Fruit fly (Drosophila melanogaster) whole organism, embryonic: ENCODE results near the gene orion.

Source experiments
- BtbVII ChIP-seq: fragments of 200-800 bp; sonication (Bioruptor generic); optimal IDR thresholded peaks from 3 replicates; lab custom pipeline; 2017; ENCODE audit warnings: missing biosample characterization, mild to moderate bottlenecking, missing genetic modification characterization
- CG10209 ChIP-seq: fragments of 200-800 bp; sonication (Bioruptor generic); optimal IDR thresholded peaks from 3 replicates; lab custom pipeline; 2017; ENCODE audit warnings: missing biosample characterization, mild to moderate bottlenecking, missing genetic modification characterization, missing genetic modification reagents
- CG10267 ChIP-seq: fragments of 200-800 bp; sonication (Bioruptor generic); optimal IDR thresholded peaks from 2 replicates; lab custom pipeline; 2018; ENCODE audit warnings: missing biosample characterization, mild to moderate bottlenecking, missing genetic modification characterization, moderate library complexity
- CG10543 ChIP-seq: fragments of 200-800 bp; sonication (Bioruptor generic); optimal IDR thresholded peaks from 3 replicates; lab custom pipeline; 2017; ENCODE audit warnings: missing biosample characterization, mild to moderate bottlenecking, missing genetic modification characterization, moderate library complexity
- CG12391 ChIP-seq: fragments of 200-800 bp; sonication (Bioruptor generic); optimal IDR thresholded peaks from 3 replicates; lab custom pipeline; 2018; ENCODE audit warnings: missing biosample characterization, mild to moderate bottlenecking, missing genetic modification characterization, moderate library complexity
- CG12659 ChIP-seq: fragments of 200-800 bp; sonication (Bioruptor generic); optimal IDR thresholded peaks from 3 replicates; lab custom pipeline; 2017; ENCODE audit warnings: mild to moderate bottlenecking, missing biosample characterization, missing genetic modification reagents, missing genetic modification characterization
- CG12769 ChIP-seq: fragments of 200-800 bp; sonication (Bioruptor generic); optimal IDR thresholded peaks from 2 replicates; lab custom pipeline; 2019; ENCODE audit warnings: missing biosample characterization, mild to moderate bottlenecking, missing genetic modification characterization, moderate library complexity
- CG1529 ChIP-seq: fragments of 200-800 bp; sonication (Bioruptor generic); optimal IDR thresholded peaks from 3 replicates; lab custom pipeline; 2018; ENCODE audit warnings: missing biosample characterization, missing genetic modification characterization
- CG15601 ChIP-seq: fragments of 200-800 bp; sonication (Bioruptor generic); optimal IDR thresholded peaks from 3 replicates; lab custom pipeline; 2019; ENCODE audit warnings: missing biosample characterization, mild to moderate bottlenecking, missing genetic modification characterization, moderate library complexity
- CG16813 ChIP-seq: fragments of 200-800 bp; sonication (Bioruptor generic); IDR thresholded peaks from 3 replicates; pipeline ENCODE4 v1.3.6; 2022; ENCODE audit warnings: missing biosample characterization, missing genetic modification characterization; ENCODE audit not compliant: partially characterized antibody
- CG1832 ChIP-seq: fragments of 200-800 bp; sonication (Bioruptor generic); optimal IDR thresholded peaks from 2 replicates; lab custom pipeline; 2017; ENCODE audit warnings: missing biosample characterization, mild to moderate bottlenecking, missing genetic modification characterization, inconsistent platforms
- CG18476 ChIP-seq: fragments of 200-800 bp; sonication (Bioruptor generic); optimal IDR thresholded peaks from 2 replicates; lab custom pipeline; 2016; ENCODE audit warnings: missing biosample characterization, mild to moderate bottlenecking, missing genetic modification characterization
- CG18619 ChIP-seq: fragments of 200-800 bp; sonication (Bioruptor generic); optimal IDR thresholded peaks from 3 replicates; lab custom pipeline; 2017; ENCODE audit warnings: missing biosample characterization, mild to moderate bottlenecking, missing genetic modification characterization
- CG2129 ChIP-seq: fragments of 200-800 bp; sonication (Bioruptor generic); IDR thresholded peaks from 2 replicates; pipeline ENCODE4 v1.3.6; 2022; ENCODE audit warnings: missing biosample characterization, missing genetic modification characterization; ENCODE audit not compliant: partially characterized antibody
- CG2875 ChIP-seq: fragments of 200-800 bp; sonication (Bioruptor generic); optimal IDR thresholded peaks from 2 replicates; lab custom pipeline; 2017; ENCODE audit warnings: missing biosample characterization, mild to moderate bottlenecking, missing genetic modification characterization, missing genetic modification reagents
- CG31441 ChIP-seq: fragments of 200-800 bp; sonication (Bioruptor generic); IDR thresholded peaks from 2 replicates; pipeline ENCODE4 v1.3.6; 2022; ENCODE audit warnings: missing biosample characterization, missing genetic modification characterization
- CG34224 ChIP-seq: fragments of 200-800 bp; sonication (Bioruptor generic); IDR thresholded peaks from 3 replicates; pipeline ENCODE4 v1.3.6; 2022; ENCODE audit warnings: missing biosample characterization, missing genetic modification characterization; ENCODE audit not compliant: partially characterized antibody
- CG4360 ChIP-seq: fragments of 200-800 bp; sonication (Bioruptor generic); IDR thresholded peaks from 2 replicates; pipeline ENCODE4 v1.3.6; 2022; ENCODE audit warnings: missing biosample characterization, missing genetic modification characterization
- CG6791 ChIP-seq: fragments of 200-800 bp; sonication (Bioruptor generic); IDR thresholded peaks from 3 replicates; pipeline ENCODE4 v1.3.6; 2022; ENCODE audit warnings: missing biosample characterization, missing genetic modification characterization; ENCODE audit not compliant: partially characterized antibody
- CG7786 ChIP-seq: fragments of 200-800 bp; sonication (Bioruptor generic); optimal IDR thresholded peaks from 2 replicates; lab custom pipeline; 2016; ENCODE audit warnings: missing biosample characterization, missing genetic modification characterization
- CG8281 ChIP-seq: fragments of 200-800 bp; sonication (Bioruptor generic); optimal IDR thresholded peaks from 2 replicates; lab custom pipeline; 2018; ENCODE audit warnings: missing biosample characterization, mild to moderate bottlenecking, missing genetic modification characterization, moderate library complexity
- CG8765 ChIP-seq: fragments of 200-800 bp; sonication (Bioruptor generic); IDR thresholded peaks from 2 replicates; pipeline ENCODE4 v1.3.6; 2022; ENCODE audit warnings: missing biosample characterization, missing genetic modification characterization
- CG9797 ChIP-seq: fragments of 200-800 bp; sonication (Bioruptor generic); optimal IDR thresholded peaks from 3 replicates; lab custom pipeline; 2018; ENCODE audit warnings: missing biosample characterization, mild to moderate bottlenecking, missing genetic modification characterization
- CrebB ChIP-seq: fragments of 200-800 bp; sonication (Bioruptor generic); optimal IDR thresholded peaks from 3 replicates; lab custom pipeline; 2018; ENCODE audit warnings: missing biosample characterization, mild to moderate bottlenecking, missing genetic modification characterization
- Ets97D ChIP-seq: fragments of 200-800 bp; sonication (Bioruptor generic); optimal IDR thresholded peaks from 3 replicates; lab custom pipeline; 2016; ENCODE audit warnings: missing biosample characterization, missing genetic modification characterization
- Gug ChIP-seq: fragments of 200-800 bp; sonication (Bioruptor generic); IDR thresholded peaks from 4 replicates; pipeline ENCODE4 v1.3.6; 2022; ENCODE audit warnings: missing biosample characterization, missing genetic modification characterization
- HLH4C ChIP-seq: fragments of 200-800 bp; sonication (Bioruptor generic); IDR thresholded peaks from 3 replicates; pipeline ENCODE4 v1.3.6; 2022; ENCODE audit warnings: missing biosample characterization, missing genetic modification characterization; ENCODE audit not compliant: partially characterized antibody
- HLHmδ ChIP-seq: fragments of 200-800 bp; sonication (Bioruptor generic); optimal IDR thresholded peaks from 2 replicates; lab custom pipeline; 2018; ENCODE audit warnings: missing biosample characterization, mild to moderate bottlenecking, missing genetic modification characterization, moderate library complexity
- Myb ChIP-seq: fragments of 200-800 bp; sonication (Bioruptor generic); optimal IDR thresholded peaks from 2 replicates; lab custom pipeline; 2016; ENCODE audit warnings: missing biosample characterization, missing genetic modification characterization
- Opbp ChIP-seq: fragments of 200-800 bp; sonication (Bioruptor generic); IDR thresholded peaks from 3 replicates; pipeline ENCODE4 v1.3.6; 2022; ENCODE audit warnings: missing biosample characterization, missing genetic modification characterization; ENCODE audit not compliant: partially characterized antibody
- Pdp1 ChIP-seq, 2 experiments: fragments of 200-800 bp; sonication (Bioruptor generic); optimal IDR thresholded peaks; 3 replicates each; lab custom pipeline; 2016; ENCODE audit warnings: missing biosample characterization in 2 of 2, missing genetic modification characterization in 2 of 2, mild to moderate bottlenecking in 1 of 2, moderate library complexity in 1 of 2
- Rx ChIP-seq: fragments of 200-800 bp; sonication (Bioruptor generic); IDR thresholded peaks from 2 replicates; pipeline ENCODE4 v1.3.6; 2022; ENCODE audit warnings: missing biosample characterization, missing genetic modification characterization
- Side ChIP-seq: fragments of 200-800 bp; sonication (Bioruptor generic); optimal IDR thresholded peaks from 2 replicates; lab custom pipeline; 2016; ENCODE audit warnings: missing biosample characterization, missing genetic modification characterization
- Xrp1 ChIP-seq: fragments of 200-800 bp; sonication (Bioruptor generic); IDR thresholded peaks from 2 replicates; pipeline ENCODE4 v1.3.6; 2022; ENCODE audit warnings: missing biosample characterization, missing genetic modification characterization
- cato ChIP-seq: fragments of 200-800 bp; sonication (Bioruptor generic); optimal IDR thresholded peaks from 2 replicates; lab custom pipeline; 2016; ENCODE audit warnings: missing biosample characterization, missing genetic modification characterization, borderline replicate concordance
- da ChIP-seq: fragments of 200-800 bp; sonication (Bioruptor generic); optimal IDR thresholded peaks from 2 replicates; lab custom pipeline; 2016; ENCODE audit warnings: missing biosample characterization, missing genetic modification characterization
- gfzf ChIP-seq: fragments of 200-800 bp; sonication (Bioruptor generic); optimal IDR thresholded peaks from 2 replicates; lab custom pipeline; 2016; ENCODE audit warnings: missing biosample characterization, mild to moderate bottlenecking, missing genetic modification characterization, moderate library complexity
- her ChIP-seq: fragments of 200-800 bp; sonication (Bioruptor generic); optimal IDR thresholded peaks from 2 replicates; lab custom pipeline; 2016; ENCODE audit warnings: missing biosample characterization, missing genetic modification characterization
- insv ChIP-seq, 2 experiments: fragments of 200-800 bp; sonication (Bioruptor generic); optimal IDR thresholded peaks; 3 replicates each; lab custom pipeline; 2016 to 2018; ENCODE audit warnings: missing biosample characterization in 2 of 2, missing genetic modification characterization in 2 of 2
- jigr1 ChIP-seq: fragments of 200-800 bp; sonication (Bioruptor generic); IDR thresholded peaks from 3 replicates; pipeline ENCODE4 v1.3.6; 2022; ENCODE audit warnings: missing biosample characterization, missing genetic modification characterization
- kay ChIP-seq: fragments of 200-800 bp; sonication (Bioruptor generic); optimal IDR thresholded peaks from 2 replicates; lab custom pipeline; 2016; ENCODE audit warnings: missing biosample characterization, missing genetic modification characterization
- knrl ChIP-seq: fragments of 200-800 bp; sonication (Bioruptor generic); IDR thresholded peaks from 3 replicates; pipeline ENCODE4 v1.3.6; 2022; ENCODE audit warnings: missing biosample characterization, missing genetic modification characterization; ENCODE audit not compliant: partially characterized antibody
- nerfin-2 ChIP-seq: fragments of 200-800 bp; sonication (Bioruptor generic); IDR thresholded peaks from 2 replicates; pipeline ENCODE4 v1.3.6; 2022; ENCODE audit warnings: missing biosample characterization, missing genetic modification characterization; ENCODE audit not compliant: partially characterized antibody
- nmo ChIP-seq: fragments of 200-800 bp; sonication (Bioruptor generic); optimal IDR thresholded peaks from 2 replicates; lab custom pipeline; 2018; ENCODE audit warnings: missing biosample characterization, mild to moderate bottlenecking, missing genetic modification characterization, moderate library complexity
- pros ChIP-seq: fragments of 200-800 bp; sonication (Bioruptor generic); optimal IDR thresholded peaks from 3 replicates; lab custom pipeline; 2019; ENCODE audit warnings: missing biosample characterization, mild to moderate bottlenecking, missing genetic modification characterization, moderate library complexity
- run ChIP-seq: fragments of 200-800 bp; sonication (Bioruptor generic); optimal IDR thresholded peaks from 3 replicates; lab custom pipeline; 2018; ENCODE audit warnings: missing biosample characterization, mild to moderate bottlenecking, missing genetic modification characterization
- vnd ChIP-seq: fragments of 200-800 bp; sonication (Bioruptor generic); IDR thresholded peaks from 3 replicates; pipeline ENCODE4 v1.3.6; 2022; ENCODE audit warnings: missing biosample characterization, missing genetic modification characterization; ENCODE audit not compliant: partially characterized antibody
- wek ChIP-seq: fragments of 200-800 bp; sonication (Bioruptor generic); optimal IDR thresholded peaks from 3 replicates; lab custom pipeline; 2018; ENCODE audit warnings: missing biosample characterization, mild to moderate bottlenecking, missing genetic modification characterization, moderate library complexity

The orion gene

dm6 chrX:7911983-7912630, 34.6 kb downstream of the orion start, which contains the start of gene snz (continued):
- peak; percentile 76 for TF ChIP-seq CG34224 (GFP tag; lab: Robert Waterston, UW)
- peak; percentile 1 for TF ChIP-seq nmo (GFP tag; lab: Kevin White, UChicago)
- peak; percentile 2 for TF ChIP-seq gfzf (GFP tag; lab: Kevin White, UChicago)
- peak; percentile 81 for TF ChIP-seq CG6791 (GFP tag; lab: Robert Waterston, UW)
- TF ChIP-seq Pdp1 (GFP tag; optimal IDR thresholded peaks at IDR 0.05; lab: Kevin White, UChicago): peak in 1 of 2 experiments; percentile 52
- no peak for TF ChIP-seq CG8765 (GFP tag; lab: Robert Waterston, UW)
- TF ChIP-seq run (tag; lab: Kevin White, UChicago): no peak
- TF ChIP-seq insv (GFP tag; optimal IDR thresholded peaks at IDR 0.05; lab: Kevin White, UChicago): peak in 1 of 2 experiments; percentile 91
- no peak for TF ChIP-seq CG8281
- peak; percentile 74; the same call in 2 of the 3 replicates for TF ChIP-seq Opbp
- TF ChIP-seq CG2129 (GFP tag; lab: Robert Waterston, UW): peak; percentile 29; the same call in 1 of the 2 replicates
- TF ChIP-seq CG12391 (tag; lab: Kevin White, UChicago): no peak
- TF ChIP-seq CG10267 (tag; lab: Kevin White, UChicago): peak; percentile 22
- TF ChIP-seq wek: no peak
- TF ChIP-seq kay (GFP tag; lab: Kevin White, UChicago): no peak
- TF ChIP-seq Ets97D (GFP tag; lab: Kevin White, UChicago): peak; percentile 38
- no peak for TF ChIP-seq CG2875 (GFP tag; lab: Kevin White, UChicago)
- no peak for TF ChIP-seq CG12769
- peak; percentile 55 for TF ChIP-seq BtbVII (GFP tag; lab: Kevin White, UChicago)
- TF ChIP-seq Side (GFP tag; lab: Kevin White, UChicago): no peak
- no peak for TF ChIP-seq cato (GFP tag; lab: Kevin White, UChicago)
- peak; percentile 31 for TF ChIP-seq CG12659 (GFP tag; lab: Kevin White, UChicago)
- no peak for TF ChIP-seq Xrp1 (GFP tag; lab: Robert Waterston, UW)
- no peak for TF ChIP-seq da (GFP tag; lab: Kevin White, UChicago)
- no peak for TF ChIP-seq CG1529 (GFP tag; lab: Kevin White, UChicago)
- TF ChIP-seq CrebB (tag; lab: Kevin White, UChicago): no peak
- TF ChIP-seq Rx (GFP tag; lab: Robert Waterston, UW): no peak
- peak; percentile 65 for TF ChIP-seq nerfin-2 (GFP tag; lab: Robert Waterston, UW)
- TF ChIP-seq HLH4C (GFP tag; lab: Robert Waterston, UW): peak; percentile 86
- TF ChIP-seq Myb (GFP tag; lab: Kevin White, UChicago): peak; percentile 88
- TF ChIP-seq CG10543 (GFP tag; lab: Kevin White, UChicago): peak; percentile 50
- TF ChIP-seq CG7786 (GFP tag; lab: Kevin White, UChicago): no peak
- no peak for TF ChIP-seq jigr1 (GFP tag; lab: Robert Waterston, UW)
- no peak for TF ChIP-seq CG31441 (GFP tag; lab: Robert Waterston, UW)
- no peak for TF ChIP-seq her (GFP tag; lab: Kevin White, UChicago)
- no peak for TF ChIP-seq CG15601
- TF ChIP-seq Gug (GFP tag; lab: Robert Waterston, UW): no peak
- TF ChIP-seq HLHmδ: no peak
- TF ChIP-seq knrl: peak; percentile 57; the same call in 2 of the 3 replicates
- no peak for TF ChIP-seq CG10209 (GFP tag; lab: Kevin White, UChicago)
- TF ChIP-seq CG1832 (GFP tag; lab: Kevin White, UChicago): no peak
- peak; percentile 66; the same call in 2 of the 3 replicates for TF ChIP-seq vnd (GFP tag; lab: Robert Waterston, UW)
- no peak for TF ChIP-seq CG9797 (GFP tag; lab: Kevin White, UChicago)
- no peak for TF ChIP-seq pros (GFP tag; lab: Kevin White, UChicago)
- peak; percentile 71 for TF ChIP-seq CG16813
- TF ChIP-seq CG18476: no peak
- TF ChIP-seq CG18619 (GFP tag; lab: Kevin White, UChicago): no peak
- TF ChIP-seq CG4360 (GFP tag; lab: Robert Waterston, UW): peak; percentile 77
